Fruit fly (Drosophila melanogaster) whole organism, embryonic: ENCODE measurements around the gene Men.

ENCODE experiments used
- Aef1 ChIP-seq: fragments of 200-800 bp; sonication (Bioruptor generic); IDR thresholded peaks from 3 replicates; pipeline ENCODE4 v1.3.6; 2022; ENCODE audit warnings: missing biosample characterization, missing genetic modification characterization
- Atf6 ChIP-seq: fragments of 200-800 bp; sonication (Bioruptor generic); IDR thresholded peaks from 2 replicates; pipeline ENCODE4 v1.3.6; 2022; ENCODE audit warnings: missing biosample characterization, missing genetic modification characterization
- Awh ChIP-seq: fragments of 200-800 bp; sonication (Bioruptor generic); IDR thresholded peaks from 2 replicates; pipeline ENCODE4, ENCODE4 v1.3.6; 2022; ENCODE audit warnings: missing biosample characterization, missing genetic modification characterization
- CG10654 ChIP-seq: fragments of 200-800 bp; sonication (Bioruptor generic); optimal IDR thresholded peaks from 2 replicates; lab custom pipeline; 2016; ENCODE audit warnings: missing biosample characterization, missing genetic modification characterization
- CG11723 ChIP-seq: fragments of 200-800 bp; sonication (Bioruptor generic); optimal IDR thresholded peaks from 2 replicates; lab custom pipeline; 2017; ENCODE audit warnings: missing biosample characterization, mild to moderate bottlenecking, missing genetic modification characterization
- CG12071 ChIP-seq: fragments of 200-800 bp; sonication (Bioruptor generic); optimal IDR thresholded peaks from 3 replicates; lab custom pipeline; 2018; ENCODE audit warnings: missing biosample characterization, mild to moderate bottlenecking, missing genetic modification characterization
- CG12744 ChIP-seq: fragments of 200-800 bp; sonication (Bioruptor generic); optimal IDR thresholded peaks from 2 replicates; lab custom pipeline; 2016; ENCODE audit warnings: missing biosample characterization, missing genetic modification characterization
- CG12769 ChIP-seq: fragments of 200-800 bp; sonication (Bioruptor generic); optimal IDR thresholded peaks from 2 replicates; lab custom pipeline; 2019; ENCODE audit warnings: missing biosample characterization, mild to moderate bottlenecking, missing genetic modification characterization, moderate library complexity
- CG16815 ChIP-seq: fragments of 200-800 bp; sonication (Bioruptor generic); optimal IDR thresholded peaks from 3 replicates; lab custom pipeline; 2017; ENCODE audit warnings: missing biosample characterization, mild to moderate bottlenecking, missing genetic modification characterization
- CG17328 ChIP-seq: fragments of 200-800 bp; sonication (Bioruptor generic); IDR thresholded peaks from 2 replicates; pipeline ENCODE4 v1.3.6; 2022; ENCODE audit warnings: missing biosample characterization, missing genetic modification characterization
- CG17359 ChIP-seq: fragments of 200-800 bp; sonication (Bioruptor generic); optimal IDR thresholded peaks from 3 replicates; lab custom pipeline; 2018; ENCODE audit warnings: missing biosample characterization, mild to moderate bottlenecking, missing genetic modification characterization, moderate library complexity
- CG17612 ChIP-seq: fragments of 200-800 bp; sonication (Bioruptor generic); IDR thresholded peaks from 2 replicates; pipeline ENCODE4 v1.3.6; 2022; ENCODE audit warnings: missing biosample characterization, missing genetic modification characterization
- CG17912 ChIP-seq: fragments of 200-800 bp; sonication (Bioruptor generic); optimal IDR thresholded peaks from 2 replicates; lab custom pipeline; 2018; ENCODE audit warnings: missing biosample characterization, mild to moderate bottlenecking, missing genetic modification characterization
- CG18476 ChIP-seq: fragments of 200-800 bp; sonication (Bioruptor generic); optimal IDR thresholded peaks from 2 replicates; lab custom pipeline; 2016; ENCODE audit warnings: missing biosample characterization, mild to moderate bottlenecking, missing genetic modification characterization
- CG18764 ChIP-seq: fragments of 200-800 bp; sonication (Bioruptor generic); optimal IDR thresholded peaks from 3 replicates; lab custom pipeline; 2016; ENCODE audit warnings: missing biosample characterization, missing genetic modification characterization
- CG30020 ChIP-seq: fragments of 200-800 bp; optimal IDR thresholded peaks from 2 replicates; lab custom pipeline; 2019; ENCODE audit warnings: missing biosample characterization, mild to moderate bottlenecking, missing genetic modification characterization, moderate library complexity
- CG30403 ChIP-seq: fragments of 200-800 bp; sonication (Bioruptor generic); optimal IDR thresholded peaks from 3 replicates; lab custom pipeline; 2016; ENCODE audit warnings: missing biosample characterization, missing genetic modification characterization
- CG30431 ChIP-seq: fragments of 200-800 bp; sonication (Bioruptor generic); optimal IDR thresholded peaks from 2 replicates; lab custom pipeline; 2017; ENCODE audit warnings: missing biosample characterization, missing genetic modification characterization
- CG31388 ChIP-seq: fragments of 200-800 bp; sonication (Bioruptor generic); optimal IDR thresholded peaks from 2 replicates; lab custom pipeline; 2016; ENCODE audit warnings: missing biosample characterization, missing genetic modification characterization
- CG3407 ChIP-seq: fragments of 200-800 bp; sonication (Bioruptor generic); optimal IDR thresholded peaks from 2 replicates; lab custom pipeline; 2018; ENCODE audit warnings: missing biosample characterization, mild to moderate bottlenecking, missing genetic modification characterization
- CG5953 ChIP-seq: fragments of 200-800 bp; sonication (Bioruptor generic); IDR thresholded peaks from 2 replicates; pipeline ENCODE4 v1.3.6; 2022; ENCODE audit warnings: missing biosample characterization, missing genetic modification characterization
- CG6683 ChIP-seq: fragments of 200-800 bp; sonication (Bioruptor generic); optimal IDR thresholded peaks from 2 replicates; lab custom pipeline; 2017; ENCODE audit warnings: missing biosample characterization, mild to moderate bottlenecking, missing genetic modification characterization, missing genetic modification reagents
- CG7271 ChIP-seq: fragments of 200-800 bp; sonication (Bioruptor generic); optimal IDR thresholded peaks from 2 replicates; lab custom pipeline; 2018; ENCODE audit warnings: missing biosample characterization, mild to moderate bottlenecking, missing genetic modification characterization, moderate library complexity
- CG7745 ChIP-seq: fragments of 200-800 bp; sonication (Bioruptor generic); optimal IDR thresholded peaks from 2 replicates; lab custom pipeline; 2018; ENCODE audit warnings: missing biosample characterization, mild to moderate bottlenecking, missing genetic modification characterization, moderate library complexity
- CG8281 ChIP-seq: fragments of 200-800 bp; sonication (Bioruptor generic); optimal IDR thresholded peaks from 2 replicates; lab custom pipeline; 2018; ENCODE audit warnings: missing biosample characterization, mild to moderate bottlenecking, missing genetic modification characterization, moderate library complexity
- CG9215 ChIP-seq: fragments of 200-800 bp; sonication (Bioruptor generic); IDR thresholded peaks from 2 replicates; pipeline ENCODE4 v1.3.6; 2022; ENCODE audit warnings: missing biosample characterization, missing genetic modification characterization
- Camta ChIP-seq: fragments of 200-800 bp; sonication (Bioruptor generic); optimal IDR thresholded peaks from 2 replicates; lab custom pipeline; 2016; ENCODE audit warnings: missing biosample characterization, missing genetic modification characterization
- Fer1 ChIP-seq: fragments of 200-800 bp; sonication (Bioruptor generic); optimal IDR thresholded peaks from 2 replicates; lab custom pipeline; 2017; ENCODE audit warnings: missing biosample characterization, mild to moderate bottlenecking, missing genetic modification characterization
- Gug ChIP-seq: fragments of 200-800 bp; sonication (Bioruptor generic); IDR thresholded peaks from 4 replicates; pipeline ENCODE4 v1.3.6; 2022; ENCODE audit warnings: missing biosample characterization, missing genetic modification characterization
- HmgD ChIP-seq: fragments of 200-800 bp; sonication (Bioruptor generic); optimal IDR thresholded peaks from 3 replicates; lab custom pipeline; 2016; ENCODE audit warnings: missing biosample characterization, missing genetic modification characterization
- Hmx ChIP-seq: fragments of 200-800 bp; sonication (Bioruptor generic); optimal IDR thresholded peaks from 2 replicates; lab custom pipeline; 2016; ENCODE audit warnings: missing biosample characterization, missing genetic modification characterization
- MTF-1 ChIP-seq: fragments of 200-800 bp; sonication (Bioruptor generic); optimal IDR thresholded peaks from 2 replicates; lab custom pipeline; 2018; ENCODE audit warnings: missing biosample characterization, mild to moderate bottlenecking, missing genetic modification characterization, borderline replicate concordance
- Nf-YA ChIP-seq: fragments of 200-800 bp; sonication (Bioruptor generic); IDR thresholded peaks from 2 replicates; pipeline ENCODE4 v1.3.6; 2022; ENCODE audit warnings: missing biosample characterization, missing genetic modification characterization
- Poxn ChIP-seq: fragments of 200-800 bp; sonication (Bioruptor generic); IDR thresholded peaks from 2 replicates; pipeline ENCODE4 v1.3.6; 2022; ENCODE audit warnings: missing biosample characterization, missing genetic modification characterization
- Six4 ChIP-seq: fragments of 200-800 bp; sonication (Bioruptor generic); optimal IDR thresholded peaks from 2 replicates; lab custom pipeline; 2016; ENCODE audit warnings: missing biosample characterization, missing genetic modification characterization
- Xbp1 ChIP-seq: fragments of 200-800 bp; sonication (Bioruptor generic); optimal IDR thresholded peaks from 3 replicates; lab custom pipeline; 2016; ENCODE audit warnings: missing biosample characterization, mild to moderate bottlenecking, missing genetic modification characterization
- ato ChIP-seq: fragments of 200-800 bp; sonication (Bioruptor generic); IDR thresholded peaks from 2 replicates; pipeline ENCODE4 v1.3.6; 2022; ENCODE audit warnings: missing biosample characterization, missing genetic modification characterization; ENCODE audit not compliant: partially characterized antibody
- bab2 ChIP-seq: fragments of 200-800 bp; sonication (Bioruptor generic); optimal IDR thresholded peaks from 2 replicates; lab custom pipeline; 2016; ENCODE audit warnings: missing biosample characterization, missing genetic modification characterization
- bowl ChIP-seq: fragments of 200-800 bp; sonication (Bioruptor generic); IDR thresholded peaks from 2 replicates; pipeline ENCODE4 v1.3.6; 2022; ENCODE audit warnings: missing biosample characterization, missing genetic modification characterization
- emc ChIP-seq: fragments of 200-800 bp; sonication (Bioruptor generic); optimal IDR thresholded peaks from 2 replicates; lab custom pipeline; 2016; ENCODE audit warnings: missing biosample characterization, missing genetic modification characterization
- gsb-n ChIP-seq: fragments of 200-800 bp; sonication (Bioruptor generic); optimal IDR thresholded peaks from 3 replicates; lab custom pipeline; 2018; ENCODE audit warnings: missing biosample characterization, mild to moderate bottlenecking, missing genetic modification characterization
- jigr1 ChIP-seq: fragments of 200-800 bp; sonication (Bioruptor generic); IDR thresholded peaks from 3 replicates; pipeline ENCODE4 v1.3.6; 2022; ENCODE audit warnings: missing biosample characterization, missing genetic modification characterization
- jumu ChIP-seq: fragments of 200-800 bp; sonication (Bioruptor generic); optimal IDR thresholded peaks from 3 replicates; lab custom pipeline; 2016; ENCODE audit warnings: missing biosample characterization, missing genetic modification characterization
- nerfin-2 ChIP-seq: fragments of 200-800 bp; sonication (Bioruptor generic); IDR thresholded peaks from 2 replicates; pipeline ENCODE4 v1.3.6; 2022; ENCODE audit warnings: missing biosample characterization, missing genetic modification characterization; ENCODE audit not compliant: partially characterized antibody
- nmo ChIP-seq: fragments of 200-800 bp; sonication (Bioruptor generic); optimal IDR thresholded peaks from 2 replicates; lab custom pipeline; 2018; ENCODE audit warnings: missing biosample characterization, mild to moderate bottlenecking, missing genetic modification characterization, moderate library complexity
- pfk ChIP-seq: fragments of 200-800 bp; sonication (Bioruptor generic); optimal IDR thresholded peaks from 2 replicates; lab custom pipeline; 2018; ENCODE audit warnings: missing biosample characterization, mild to moderate bottlenecking, missing genetic modification characterization, moderate library complexity
- pho ChIP-seq: fragments of 200-800 bp; sonication (Bioruptor generic); optimal IDR thresholded peaks from 2 replicates; lab custom pipeline; 2016; ENCODE audit warnings: missing biosample characterization, missing genetic modification characterization
- stc ChIP-seq: fragments of 200-800 bp; sonication (Bioruptor generic); IDR thresholded peaks from 2 replicates; pipeline ENCODE4 v1.3.6; 2022; ENCODE audit warnings: missing biosample characterization, missing genetic modification characterization
- sug ChIP-seq: fragments of 200-800 bp; optimal IDR thresholded peaks from 2 replicates; lab custom pipeline; 2019; ENCODE audit warnings: missing biosample characterization, mild to moderate bottlenecking, missing genetic modification characterization, moderate library complexity
- tgo ChIP-seq: fragments of 200-800 bp; sonication (Bioruptor generic); IDR thresholded peaks from 3 replicates; pipeline ENCODE4 v1.3.6; 2022; ENCODE audit warnings: missing biosample characterization, missing genetic modification characterization
- tup ChIP-seq: fragments of 200-800 bp; sonication (Bioruptor generic); optimal IDR thresholded peaks from 2 replicates; lab custom pipeline; 2016; ENCODE audit warnings: missing biosample characterization, mild to moderate bottlenecking, missing genetic modification characterization, moderate library complexity
- usp ChIP-seq: fragments of >200 bp; optimal IDR thresholded peaks from 2 replicates; lab custom pipeline; 2017; ENCODE audit warnings: missing biosample characterization, missing genetic modification characterization
- vfl ChIP-seq: fragments of 200-800 bp; sonication (Bioruptor generic); optimal IDR thresholded peaks from 2 replicates; lab custom pipeline; 2016; ENCODE audit warnings: missing biosample characterization, missing genetic modification characterization

The Men gene

dm6 chr3R:12697571-12698039 lies 24.6 kb downstream of the Men start (continued):
- no peak for TF ChIP-seq CG17359
- TF ChIP-seq Six4 (GFP tag; lab: Kevin White, UChicago): no peak
- no peak for TF ChIP-seq jumu (GFP tag; lab: Kevin White, UChicago)
- no peak for TF ChIP-seq Nf-YA (GFP tag; lab: Robert Waterston, UW)
- no peak for TF ChIP-seq sug
- TF ChIP-seq CG30403 (GFP tag; lab: Kevin White, UChicago): no peak
- no peak for TF ChIP-seq CG9215 (GFP tag; lab: Robert Waterston, UW)
- TF ChIP-seq pfk (GFP tag; lab: Kevin White, UChicago): no peak
- TF ChIP-seq CG8281: no peak
- no peak for TF ChIP-seq CG17912 (GFP tag; lab: Kevin White, UChicago)
- TF ChIP-seq bowl (GFP tag; lab: Robert Waterston, UW): no peak
- TF ChIP-seq HmgD (GFP tag; lab: Kevin White, UChicago): no peak
- no peak for TF ChIP-seq CG7271
- no peak for TF ChIP-seq CG11723 (GFP tag; lab: Kevin White, UChicago)
- no peak for TF ChIP-seq Poxn (GFP tag; lab: Robert Waterston, UW)
- peak; percentile 47 for TF ChIP-seq Fer1
- TF ChIP-seq ato (GFP tag; lab: Robert Waterston, UW): no peak
- TF ChIP-seq CG18476 (GFP tag; lab: Kevin White, UChicago): no peak
- TF ChIP-seq CG18764 (GFP tag; lab: Kevin White, UChicago): no peak
- TF ChIP-seq usp (GFP tag; lab: Kevin White, UChicago): no peak
- TF ChIP-seq tup (GFP tag; lab: Kevin White, UChicago): no peak
- TF ChIP-seq nerfin-2 (GFP tag; lab: Robert Waterston, UW): no peak
- TF ChIP-seq Aef1: no peak
- TF ChIP-seq CG12769 (tag; lab: Kevin White, UChicago): no peak
- TF ChIP-seq Atf6 (GFP tag; lab: Robert Waterston, UW): no peak
- TF ChIP-seq MTF-1 (GFP tag; lab: Kevin White, UChicago): no peak
- no peak for TF ChIP-seq CG5953 (GFP tag; lab: Robert Waterston, UW)
- TF ChIP-seq CG10654 (GFP tag; lab: Kevin White, UChicago): no peak
- TF ChIP-seq gsb-n: no peak
- TF ChIP-seq Awh (GFP tag; lab: Robert Waterston, UW): no peak
- TF ChIP-seq bab2 (GFP tag; lab: Kevin White, UChicago): no peak
- TF ChIP-seq CG31388: no peak
- no peak for TF ChIP-seq CG12744
- no peak for TF ChIP-seq vfl (GFP tag; lab: Kevin White, UChicago)
- no peak for TF ChIP-seq jigr1 (GFP tag; lab: Robert Waterston, UW)
- TF ChIP-seq CG7745 (tag; lab: Kevin White, UChicago): no peak
- TF ChIP-seq CG17328 (GFP tag; lab: Robert Waterston, UW): no peak
- TF ChIP-seq tgo (GFP tag; lab: Robert Waterston, UW): no peak
- no peak for TF ChIP-seq stc
- TF ChIP-seq CG17612 (GFP tag; lab: Robert Waterston, UW): no peak
- no peak for TF ChIP-seq CG16815
- no peak for TF ChIP-seq Camta (GFP tag; lab: Kevin White, UChicago)
- TF ChIP-seq Gug (GFP tag; lab: Robert Waterston, UW): no peak
- no peak for TF ChIP-seq CG3407 (GFP tag; lab: Kevin White, UChicago)
- no peak for TF ChIP-seq Hmx (GFP tag; lab: Kevin White, UChicago)
- TF ChIP-seq emc: no peak
- TF ChIP-seq CG30020 (tag; lab: Kevin White, UChicago): peak; percentile 48
- TF ChIP-seq CG30431 (GFP tag; lab: Kevin White, UChicago): no peak
- peak; percentile 56 for TF ChIP-seq nmo
- TF ChIP-seq pho (GFP tag; lab: Kevin White, UChicago): peak; percentile 22
- TF ChIP-seq Xbp1: no peak
- TF ChIP-seq CG12071 (GFP tag; lab: Kevin White, UChicago): peak; percentile 7
- no peak for TF ChIP-seq CG6683 (GFP tag; lab: Kevin White, UChicago)
